Fruit fly (Drosophila melanogaster): Measurements from ENCODE around the gene pyd.

The pyd gene

DNA sequence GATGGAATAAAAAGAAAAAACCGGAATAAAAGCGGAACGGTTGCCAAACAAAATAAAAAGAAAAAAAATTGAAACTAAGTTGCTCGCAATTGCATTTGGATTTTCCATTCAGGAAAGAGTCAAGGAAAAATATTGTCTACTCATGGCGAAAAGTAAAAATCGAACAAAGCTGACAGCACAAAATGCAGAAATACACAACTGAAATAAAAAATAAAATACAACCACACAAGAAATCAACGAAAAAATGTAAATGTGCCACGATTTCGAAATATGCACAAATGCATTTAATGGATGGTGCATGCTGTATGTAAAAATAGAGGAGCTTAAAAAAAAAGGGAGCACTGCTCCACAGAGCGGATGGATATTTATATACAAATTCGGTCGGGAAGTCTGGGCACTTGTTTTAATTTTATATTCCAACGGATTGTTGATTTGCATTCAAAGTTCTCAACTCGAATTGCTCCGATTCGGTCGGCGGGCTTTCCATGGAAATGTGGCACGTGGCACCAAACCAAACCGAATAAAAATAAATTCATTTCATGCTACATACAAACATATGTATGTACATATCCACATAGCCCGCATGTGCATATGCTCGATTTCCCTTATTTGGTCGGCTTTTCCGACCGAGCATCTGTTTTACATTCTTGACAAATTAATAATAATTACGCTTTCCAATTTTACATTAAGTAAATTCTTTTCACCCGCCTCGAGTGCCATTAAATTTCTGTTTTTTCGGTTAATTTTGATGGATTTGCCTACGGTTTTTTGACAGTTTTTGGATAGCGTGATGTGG is 16.0 kb downstream of the pyd start:
- no peak for TF ChIP-seq noc (tag; optimal IDR thresholded peaks at IDR 0.05)

DNA sequence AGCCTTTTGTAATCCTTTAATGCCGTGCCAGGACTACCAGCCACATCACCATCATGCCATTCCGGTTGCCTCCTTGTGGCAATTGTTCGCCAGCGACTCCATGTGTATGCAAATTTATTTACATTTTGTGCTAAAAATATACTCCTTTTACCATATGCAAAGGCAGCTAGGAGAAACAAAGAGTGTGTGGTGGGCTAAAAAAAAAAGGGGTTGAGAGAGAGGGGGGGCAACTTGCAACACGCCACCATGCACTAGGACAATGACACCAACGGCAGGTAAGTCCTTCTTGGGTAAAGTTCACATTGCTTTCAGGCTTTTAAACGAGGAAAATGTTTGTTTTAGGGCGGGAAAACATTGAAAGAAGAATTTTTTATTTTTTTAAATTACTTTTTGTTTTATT is 16.8 kb downstream of the pyd start:
- TF ChIP-seq noc (tag; optimal IDR thresholded peaks at IDR 0.05), result no peak

DNA sequence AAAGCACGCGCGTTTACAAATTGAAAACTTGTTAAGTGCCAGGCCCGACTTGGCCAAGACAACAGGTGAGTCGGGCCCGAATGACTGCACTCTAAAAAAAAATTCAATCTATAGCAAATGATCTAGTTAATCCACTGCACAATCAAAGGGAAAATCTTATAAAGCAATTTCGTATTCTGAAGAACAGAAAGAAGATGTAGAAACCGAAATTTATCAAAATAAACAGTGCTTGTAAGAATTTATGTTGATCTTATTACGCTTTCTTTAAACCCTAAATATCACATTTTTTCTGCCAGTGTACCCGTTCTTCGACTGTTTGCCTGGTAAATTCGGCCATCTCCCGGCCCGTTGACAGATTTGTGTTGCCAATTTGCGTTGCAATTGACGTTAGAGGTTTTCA is 35.0 kb downstream of the pyd start:
- TF ChIP-seq noc (tag; optimal IDR thresholded peaks at IDR 0.05), result peak; percentile 64

DNA sequence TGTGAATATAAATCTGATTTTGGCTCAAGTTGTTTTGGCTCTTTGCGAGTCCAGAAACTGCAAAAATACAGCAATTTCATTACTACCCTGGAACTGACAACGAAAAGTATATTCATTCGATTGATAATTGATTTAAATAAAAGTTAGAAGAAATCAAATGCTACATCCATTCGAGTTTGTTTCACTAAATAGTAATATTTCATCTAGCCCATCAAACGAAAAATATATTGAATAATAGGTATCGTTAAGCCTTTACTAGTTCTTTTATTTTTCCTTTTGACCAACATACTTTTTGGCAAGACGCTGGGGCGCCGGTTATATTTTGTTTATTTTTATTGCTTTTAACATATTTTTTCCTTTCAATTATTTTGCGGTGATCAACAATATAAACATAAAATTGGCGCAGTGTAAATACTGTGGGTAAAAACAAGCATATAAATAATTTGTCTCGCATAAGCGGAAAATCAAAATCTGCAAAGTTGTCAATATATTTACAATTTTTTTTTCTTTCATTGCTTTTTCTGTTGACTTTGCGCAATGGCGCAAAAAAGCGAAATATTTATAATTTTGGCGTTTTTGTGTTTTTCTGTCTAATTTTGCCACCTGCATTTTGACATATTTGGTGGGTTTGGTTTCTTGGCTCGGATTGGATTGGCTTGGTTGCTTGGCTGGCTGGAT is 38.6 kb downstream of the pyd start:
- peak; percentile 82 for TF ChIP-seq noc (tag; optimal IDR thresholded peaks at IDR 0.05)

DNA sequence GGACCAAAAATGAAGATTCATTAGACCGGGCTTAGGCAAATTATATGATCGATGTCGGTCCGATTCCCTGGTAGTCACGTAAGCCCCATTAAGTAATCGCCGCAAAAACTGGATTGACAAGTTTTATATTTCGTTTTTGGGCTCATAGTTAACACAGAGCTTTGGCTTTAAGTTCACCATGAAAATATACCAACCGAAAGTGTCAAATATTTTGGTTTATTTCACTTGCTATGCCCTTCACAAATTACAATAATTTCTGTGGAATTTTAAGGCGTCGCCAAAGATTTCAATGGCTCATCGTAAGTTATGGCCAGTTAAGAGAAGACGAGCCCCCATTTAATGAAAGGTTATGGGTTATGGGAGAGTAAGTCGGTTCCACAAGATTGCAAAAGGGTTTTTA is 40.0 kb downstream of the pyd start:
- TF ChIP-seq noc (tag; optimal IDR thresholded peaks at IDR 0.05), result no peak

dm6 chr3R:8890441-8890840 is 41.3 kb downstream of the pyd start:
- TF ChIP-seq noc (tag; optimal IDR thresholded peaks at IDR 0.05), result no peak

DNA sequence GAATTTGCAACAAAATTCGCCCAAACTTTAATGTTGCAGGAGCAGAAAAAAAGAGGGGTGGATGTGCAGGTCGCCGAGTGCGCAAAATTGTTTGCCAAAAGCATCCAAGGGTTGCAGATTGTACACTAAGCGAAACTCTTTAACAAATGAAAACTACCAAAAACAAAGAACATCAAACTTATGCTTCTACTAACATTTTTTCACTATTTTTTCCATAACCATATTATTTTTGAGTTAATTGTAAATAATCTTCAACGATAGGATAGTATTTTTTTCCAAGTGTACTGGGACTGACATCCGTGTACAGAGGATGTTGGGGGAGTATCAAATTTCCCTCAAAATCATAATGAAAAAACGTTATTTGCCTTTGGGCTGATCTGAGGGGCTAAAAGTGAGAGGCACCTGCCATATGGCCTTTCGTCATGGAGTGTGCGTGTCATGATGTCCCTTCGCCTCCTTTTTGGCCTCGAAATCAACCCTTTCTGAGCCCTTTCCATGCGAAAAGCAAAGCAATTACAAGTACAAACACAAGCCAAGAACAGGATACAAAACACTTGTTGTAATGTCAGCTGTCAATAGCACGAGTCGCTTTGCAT is 44.8 kb downstream of the pyd start:
- TF ChIP-seq noc (tag; optimal IDR thresholded peaks at IDR 0.05), result no peak

DNA sequence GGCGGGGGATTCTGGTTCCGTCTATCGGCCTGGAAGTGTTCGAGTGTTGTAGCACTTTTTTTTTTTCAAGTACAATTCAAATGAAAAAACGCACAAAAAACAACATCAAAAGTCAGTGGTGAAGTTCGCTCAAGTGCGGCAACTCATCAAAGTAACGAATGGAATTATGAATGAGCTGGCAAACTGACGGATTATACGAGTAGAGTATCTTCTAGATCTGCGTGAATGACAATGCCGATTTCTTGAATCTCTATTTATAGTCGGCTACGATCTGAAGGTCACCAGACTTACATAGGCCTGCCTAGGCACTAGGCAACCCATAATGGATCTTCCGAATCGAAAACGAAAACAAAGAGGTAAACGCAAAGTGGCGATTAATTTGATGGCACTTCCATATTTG is 46.1 kb downstream of the pyd start:
- no peak for TF ChIP-seq noc (tag; optimal IDR thresholded peaks at IDR 0.05)

DNA sequence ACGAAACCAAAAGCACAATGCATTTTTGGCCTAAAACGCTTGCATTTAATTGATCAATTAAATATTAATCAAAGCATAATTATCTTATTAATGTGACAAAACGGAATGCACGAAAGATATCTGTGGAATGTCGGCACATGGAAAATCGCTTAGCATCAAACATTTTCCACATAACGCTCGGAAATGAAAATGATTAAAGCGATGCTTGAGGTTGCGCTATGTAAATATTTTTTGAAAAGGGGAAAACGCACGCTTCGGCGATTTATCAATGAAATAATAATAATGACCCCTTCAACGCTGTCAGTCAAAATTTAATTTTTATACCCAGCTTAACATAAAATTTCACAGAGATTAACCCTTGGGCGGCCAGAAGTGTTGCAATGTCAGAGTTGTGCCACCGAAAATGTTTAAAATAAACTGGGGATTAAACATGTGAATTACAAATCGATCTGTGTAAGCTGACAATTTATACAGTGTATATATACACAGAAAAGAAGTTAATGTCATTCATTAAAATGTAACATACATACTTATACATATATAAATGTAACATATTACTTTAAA is 46.8 kb downstream of the pyd start:
- TF ChIP-seq noc (tag; optimal IDR thresholded peaks at IDR 0.05), result no peak

DNA sequence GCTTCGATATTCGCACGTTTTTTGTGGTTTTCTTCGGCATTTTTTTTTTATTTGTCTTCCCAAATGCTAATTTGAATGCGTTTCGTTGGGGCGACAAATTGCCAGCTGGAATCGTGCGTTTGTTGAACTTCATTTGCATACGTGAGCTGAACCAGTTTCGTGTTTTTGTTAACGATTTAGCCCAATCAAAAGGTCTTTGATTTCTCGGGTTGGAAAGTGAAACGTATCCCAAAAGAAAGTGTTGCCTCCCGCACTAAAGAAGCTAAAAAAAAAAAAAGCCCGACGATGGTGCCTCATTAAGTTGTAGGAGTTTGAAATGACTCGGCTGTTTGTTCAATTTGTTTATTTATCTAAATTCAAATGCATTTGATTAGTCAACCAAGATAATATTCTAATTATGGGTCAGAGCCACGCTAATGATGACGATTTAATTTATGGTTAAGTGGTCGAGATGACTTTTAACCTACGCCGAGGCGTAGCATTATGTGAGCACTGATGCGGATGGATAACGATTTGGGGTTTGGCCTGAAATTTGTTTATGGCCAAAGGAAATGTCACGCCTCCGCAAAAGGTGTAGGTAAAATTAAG is 52.6 kb downstream of the pyd start:
- no peak for TF ChIP-seq noc (tag; optimal IDR thresholded peaks at IDR 0.05)

DNA sequence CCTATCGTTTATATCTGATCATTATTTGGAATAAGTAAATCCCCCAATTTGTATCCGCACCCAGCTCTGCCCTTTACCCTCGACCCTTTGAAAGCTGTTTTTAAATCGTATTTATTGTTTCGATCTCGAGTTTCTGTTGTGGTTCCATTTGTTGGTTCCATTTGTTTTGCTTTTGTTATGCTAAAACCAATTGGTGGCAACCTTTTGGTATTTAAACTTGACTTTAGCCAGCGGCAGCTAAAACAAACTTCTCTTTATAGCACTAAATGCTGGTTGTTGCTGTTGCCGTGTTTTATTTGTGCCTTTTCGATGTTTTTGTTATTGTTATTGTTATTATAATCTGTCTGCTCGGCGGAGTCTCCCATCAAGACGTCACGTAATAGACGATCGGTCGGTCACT is 53.5 kb downstream of the pyd start:
- TF ChIP-seq noc (tag; optimal IDR thresholded peaks at IDR 0.05), result no peak

- no peak for TF ChIP-seq noc (tag; optimal IDR thresholded peaks at IDR 0.05)
Measured at dm6 chr3R:8875754-8876153, 55.9 kb downstream of the pyd start.

DNA sequence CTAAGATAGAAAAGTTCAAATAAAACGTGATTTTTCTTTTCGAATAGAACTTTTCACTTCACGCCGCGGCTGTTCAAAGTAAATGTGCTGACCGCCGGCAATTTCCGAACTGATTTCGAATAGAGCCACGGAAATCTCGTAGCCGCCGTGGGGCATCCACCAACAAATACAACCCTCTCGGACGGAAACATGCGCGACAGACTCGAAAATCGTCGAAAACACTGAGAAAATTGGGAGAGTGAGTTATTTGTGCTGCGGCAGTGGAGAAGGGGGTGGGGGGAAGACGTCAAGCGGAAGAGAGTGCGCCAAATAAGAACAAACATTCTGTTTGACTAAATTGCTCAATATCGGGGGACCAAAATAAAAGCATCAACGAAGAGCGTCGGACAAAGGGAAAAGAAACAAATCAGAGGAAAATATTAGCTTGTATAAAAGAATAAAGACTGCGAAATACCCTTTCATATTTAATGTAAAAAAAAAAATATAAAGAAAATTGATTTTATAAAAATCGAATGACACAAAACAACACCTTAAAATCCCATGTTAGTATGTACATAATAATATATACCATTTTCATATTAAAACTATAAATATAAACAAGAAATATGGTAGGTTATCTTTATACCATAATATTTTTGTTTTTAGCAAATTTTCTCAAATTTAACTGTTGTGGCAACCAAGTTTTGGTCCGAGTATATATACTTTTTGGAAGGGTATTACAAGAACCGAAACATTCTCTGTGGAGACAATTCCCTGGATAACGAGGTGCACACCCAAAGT is 64.2 kb downstream of the pyd start:
- TF ChIP-seq noc (tag; optimal IDR thresholded peaks at IDR 0.05), result peak; percentile 35

DNA sequence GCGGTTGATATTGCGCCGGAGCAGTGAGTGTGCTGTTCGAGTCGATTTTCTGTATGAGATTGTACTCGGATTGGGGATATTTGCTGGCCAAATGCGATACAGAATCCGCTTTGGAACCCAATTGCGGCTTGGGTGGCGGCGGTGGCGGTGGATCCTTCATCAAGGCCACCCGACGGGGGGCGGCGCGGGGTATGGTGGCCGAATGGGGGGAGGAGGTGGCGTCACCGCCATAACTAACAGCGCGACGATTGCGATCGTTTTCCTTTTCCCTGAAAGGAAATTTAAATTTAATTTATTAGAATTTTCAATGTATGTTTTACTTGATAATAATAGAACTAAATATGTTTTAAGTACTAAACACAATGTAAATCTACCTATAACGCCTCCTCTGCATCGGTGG is 66.7 kb downstream of the pyd start:
- no peak for TF ChIP-seq noc (tag; optimal IDR thresholded peaks at IDR 0.05)

DNA sequence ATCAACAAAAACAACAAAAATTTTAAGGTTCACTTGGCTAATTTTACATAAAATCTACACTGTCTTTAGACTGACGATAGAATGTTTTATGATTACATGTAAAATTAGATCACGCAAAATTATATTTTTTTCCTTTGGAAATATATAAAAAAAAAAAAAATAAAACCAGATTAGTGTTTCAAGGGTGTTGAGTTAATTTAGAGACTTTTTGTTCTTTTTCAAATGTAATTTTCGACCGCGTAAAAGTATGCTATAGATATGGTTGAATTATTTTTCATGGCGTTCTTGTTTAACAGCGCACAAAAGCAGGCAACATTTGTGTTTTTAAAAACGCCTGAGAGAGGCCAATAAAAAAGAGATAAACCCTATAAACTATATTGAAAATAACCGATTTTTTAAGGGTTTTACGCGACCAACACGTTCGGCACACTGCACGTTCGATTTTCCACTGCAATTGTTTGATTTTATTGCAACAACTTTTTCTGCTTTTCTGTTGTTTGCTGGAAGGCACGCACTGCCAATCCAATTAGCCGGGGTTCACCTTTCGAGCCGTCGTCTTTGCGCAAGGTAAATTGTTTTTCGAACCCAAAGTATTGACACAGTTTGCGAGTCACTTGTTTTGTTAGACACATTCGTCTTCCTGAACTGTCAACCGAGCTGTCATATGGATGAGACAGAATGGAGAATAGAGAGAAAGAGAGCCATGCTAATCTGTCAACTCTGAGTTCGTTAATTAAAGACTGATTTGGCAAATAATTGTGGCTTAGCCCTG is 68.4 kb downstream of the pyd start:
- no peak for TF ChIP-seq noc (tag; optimal IDR thresholded peaks at IDR 0.05)

All from whole organism, larva.